Worm (Caenorhabditis elegans) whole organism, young adult: Measurements from ENCODE around the gene R10E9.2.
A peak's percentile ranks its signal among the peaks of the same experiment; 100 is the strongest.

Experiments
- B0035.1 ChIP-seq: sonication (generic microtip); optimal IDR thresholded peaks from 2 replicates; lab custom pipeline; 2016; ENCODE audit warnings: missing genetic modification characterization, mild to moderate bottlenecking, missing compliant biosample characterization, missing genotype, missing genetic modification reagents
- C17E4.6 ChIP-seq: fragments of 200-800 bp; sonication (Bioruptor generic); IDR thresholded peaks from 2 replicates; pipeline ENCODE4 v1.3.6; 2022; ENCODE audit warnings: missing genetic modification reagents, missing genetic modification characterization, missing compliant biosample characterization
- D2030.7 ChIP-seq: fragments of 200-800 bp; sonication (Bioruptor generic); IDR thresholded peaks from 2 replicates; pipeline ENCODE4 v1.3.6; 2022; ENCODE audit warnings: missing genetic modification reagents, missing genetic modification characterization, missing compliant biosample characterization
- F33H1.4 ChIP-seq: fragments of 200-800 bp; sonication (Bioruptor generic); IDR thresholded peaks from 2 replicates; pipeline ENCODE4 v1.3.6; 2022; ENCODE audit warnings: missing genetic modification reagents, missing genetic modification characterization, missing compliant biosample characterization
- F37B4.10 ChIP-seq: fragments of 200-800 bp; sonication (Bioruptor generic); IDR thresholded peaks from 2 replicates; pipeline ENCODE4 v1.3.6; 2022; ENCODE audit warnings: missing genetic modification characterization, missing compliant biosample characterization
- F39B2.1 ChIP-seq: fragments of 200-800 bp; sonication (Bioruptor generic); IDR thresholded peaks from 2 replicates; pipeline ENCODE4 v1.3.6; 2022; ENCODE audit warnings: missing genetic modification reagents, missing genetic modification characterization, missing compliant biosample characterization
- F49E8.2 ChIP-seq: sonication (generic microtip); optimal IDR thresholded peaks from 3 replicates; lab custom pipeline; 2017; ENCODE audit warnings: missing genetic modification characterization, mild to moderate bottlenecking, missing compliant biosample characterization, antibody characterized with exemption, moderate library complexity; ENCODE audit not compliant: insufficient read depth
- F52B5.7 ChIP-seq: sonication (generic microtip); optimal IDR thresholded peaks from 2 replicates; lab custom pipeline; 2016; ENCODE audit warnings: mild to moderate bottlenecking, missing genetic modification characterization, missing compliant biosample characterization
- F55B11.4 ChIP-seq: sonication (generic microtip); optimal IDR thresholded peaks from 2 replicates; lab custom pipeline; 2016; ENCODE audit warnings: missing compliant biosample characterization, missing genetic modification characterization, borderline replicate concordance; ENCODE audit not compliant: insufficient read depth
- K11D2.4 ChIP-seq: fragments of 200-800 bp; sonication (Bioruptor generic); IDR thresholded peaks from 2 replicates; pipeline ENCODE4 v1.3.6; 2022; ENCODE audit warnings: missing genetic modification reagents, missing genetic modification characterization, missing compliant biosample characterization
- T26A5.8 ChIP-seq: sonication (generic microtip); optimal IDR thresholded peaks from 2 replicates; lab custom pipeline; 2016; ENCODE audit warnings: missing genetic modification characterization, missing compliant biosample characterization
- Y53F4B.3 ChIP-seq: fragments of 200-800 bp; sonication (Bioruptor generic); IDR thresholded peaks from 2 replicates; pipeline ENCODE4 v1.3.6; 2022; ENCODE audit warnings: missing genetic modification reagents, missing genetic modification characterization, missing compliant biosample characterization
- ZK185.1 ChIP-seq: sonication (generic microtip); optimal IDR thresholded peaks from 2 replicates; lab custom pipeline; 2016; ENCODE audit warnings: mild to moderate bottlenecking, missing genetic modification characterization, missing compliant biosample characterization; ENCODE audit not compliant: poor library complexity, severe bottlenecking
- aptf-2 ChIP-seq: fragments of 200-800 bp; sonication (Bioruptor generic); conservative IDR thresholded peaks from 2 replicates; pipeline ENCODE4 v1.3.6; 2022; ENCODE audit warnings: missing genetic modification reagents, missing genetic modification characterization, missing compliant biosample characterization
- athp-1 ChIP-seq: sonication (generic microtip); optimal IDR thresholded peaks from 2 replicates; lab custom pipeline; 2017; ENCODE audit warnings: mild to moderate bottlenecking, missing genetic modification characterization, missing compliant biosample characterization
- attf-3 ChIP-seq: fragments of 200-800 bp; sonication (Bioruptor generic); conservative IDR thresholded peaks from 2 replicates; pipeline ENCODE4 v1.3.6; 2022; ENCODE audit warnings: missing genetic modification reagents, missing genetic modification characterization, missing compliant biosample characterization
- attf-6 ChIP-seq: fragments of 200-800 bp; sonication (Bioruptor generic); IDR thresholded peaks from 2 replicates; pipeline ENCODE4 v1.3.6; 2022; ENCODE audit warnings: missing genetic modification reagents, missing genetic modification characterization, missing compliant biosample characterization
- bed-1 ChIP-seq: fragments of 200-800 bp; sonication (Bioruptor generic); IDR thresholded peaks from 2 replicates; pipeline ENCODE4 v1.3.6; 2022; ENCODE audit warnings: missing genetic modification reagents, missing genetic modification characterization, missing compliant biosample characterization
- cebp-1 ChIP-seq, 2 experiments: fragments of 200-800 bp in 1 of 2; sonication (Bioruptor generic) in 1 of 2; sonication (generic microtip) in 1 of 2; IDR thresholded peaks in 1 of 2; optimal IDR thresholded peaks in 1 of 2; 2 replicates each; pipeline versions ENCODE4 v1.3.6 to Lab custom; 2017 to 2022; ENCODE audit warnings: missing compliant biosample characterization in 2 of 2, missing genetic modification characterization in 2 of 2, mild to moderate bottlenecking in 1 of 2, missing genetic modification reagents in 1 of 2, moderate library complexity in 1 of 2
- ceh-100 ChIP-seq: fragments of 200-800 bp; sonication (Bioruptor generic); IDR thresholded peaks from 2 replicates; pipeline ENCODE4 v1.3.6; 2022; ENCODE audit warnings: missing genetic modification reagents, missing genetic modification characterization, missing compliant biosample characterization
- ceh-27 ChIP-seq: fragments of 200-800 bp; sonication (Bioruptor generic); optimal IDR thresholded peaks from 2 replicates; lab custom pipeline; 2018; ENCODE audit warnings: mild to moderate bottlenecking, missing genetic modification characterization, moderate library complexity, missing compliant biosample characterization
- ceh-58 ChIP-seq: fragments of 200-800 bp; sonication (Bioruptor generic); IDR thresholded peaks from 2 replicates; pipeline ENCODE4 v1.3.6; 2022; ENCODE audit warnings: missing genetic modification characterization, missing compliant biosample characterization
- ceh-79 ChIP-seq: sonication (generic microtip); optimal IDR thresholded peaks from 2 replicates; lab custom pipeline; 2017; ENCODE audit warnings: mild to moderate bottlenecking, missing genetic modification characterization, missing compliant biosample characterization
- die-1 ChIP-seq: sonication (generic microtip); optimal IDR thresholded peaks from 2 replicates; lab custom pipeline; 2016; ENCODE audit warnings: missing genotype, mild to moderate bottlenecking, missing genetic modification characterization, missing compliant biosample characterization
- dpff-1 ChIP-seq: sonication (generic microtip); optimal IDR thresholded peaks from 2 replicates; lab custom pipeline; 2017; ENCODE audit warnings: mild to moderate bottlenecking, missing genetic modification characterization, missing compliant biosample characterization
- egrh-3 ChIP-seq: fragments of 200-800 bp; sonication (Bioruptor generic); IDR thresholded peaks from 2 replicates; pipeline ENCODE4 v1.3.6; 2022; ENCODE audit warnings: missing genetic modification reagents, missing genetic modification characterization, missing compliant biosample characterization
- gei-17 ChIP-seq: fragments of 200-800 bp; sonication (Bioruptor generic); optimal IDR thresholded peaks from 2 replicates; lab custom pipeline; 2018; ENCODE audit warnings: mild to moderate bottlenecking, missing genetic modification characterization, missing compliant biosample characterization
- him-1 ChIP-seq: sonication (generic microtip); optimal IDR thresholded peaks from 2 replicates; lab custom pipeline; 2016; ENCODE audit warnings: missing genotype, missing genetic modification reagents, missing genetic modification characterization, missing compliant biosample characterization
- hmg-1.2 ChIP-seq: fragments of 200-800 bp; sonication (Bioruptor generic); IDR thresholded peaks from 2 replicates; pipeline ENCODE4 v1.3.6; 2022; ENCODE audit warnings: missing genetic modification reagents, missing genetic modification characterization, missing compliant biosample characterization
- hrde-1 ChIP-seq: sonication (generic microtip); optimal IDR thresholded peaks from 2 replicates; lab custom pipeline; 2016; ENCODE audit warnings: missing genetic modification characterization, mild to moderate bottlenecking, missing compliant biosample characterization, moderate library complexity, missing genotype, missing genetic modification reagents, borderline replicate concordance
- let-607 ChIP-seq, 2 experiments: fragments of 200-800 bp in 1 of 2; sonication (Bioruptor generic) in 1 of 2; sonication (generic microtip) in 1 of 2; optimal IDR thresholded peaks; 2 replicates each; lab custom pipeline; 2016 to 2018; ENCODE audit warnings: mild to moderate bottlenecking in 2 of 2, missing compliant biosample characterization in 2 of 2, missing genetic modification characterization in 2 of 2, moderate library complexity in 2 of 2, missing genotype in 1 of 2
- lin-40 ChIP-seq: sonication (generic microtip); optimal IDR thresholded peaks from 2 replicates; lab custom pipeline; 2016; ENCODE audit warnings: missing genetic modification characterization, mild to moderate bottlenecking, missing compliant biosample characterization, missing genotype, missing genetic modification reagents
- lir-1 ChIP-seq: fragments of 200-800 bp; sonication (Bioruptor generic); conservative IDR thresholded peaks from 2 replicates; pipeline ENCODE4 v1.3.6; 2022; ENCODE audit warnings: missing genetic modification reagents, missing genetic modification characterization, missing compliant biosample characterization
- lsl-1 ChIP-seq: fragments of 200-800 bp; sonication (Bioruptor generic); optimal IDR thresholded peaks from 2 replicates; lab custom pipeline; 2018; ENCODE audit warnings: mild to moderate bottlenecking, missing genetic modification characterization, moderate library complexity, missing compliant biosample characterization
- lsy-27 ChIP-seq: sonication (generic microtip); optimal IDR thresholded peaks from 2 replicates; lab custom pipeline; 2017; ENCODE audit warnings: missing genetic modification characterization, mild to moderate bottlenecking, missing compliant biosample characterization, antibody characterized with exemption, missing genotype, borderline replicate concordance; ENCODE audit not compliant: insufficient read depth
- madf-10 ChIP-seq: sonication (generic microtip); optimal IDR thresholded peaks from 2 replicates; lab custom pipeline; 2016; ENCODE audit warnings: mild to moderate bottlenecking, missing genetic modification characterization, missing compliant biosample characterization
- nhr-80 ChIP-seq: sonication (generic microtip); optimal IDR thresholded peaks from 2 replicates; lab custom pipeline; 2016; ENCODE audit warnings: missing genetic modification characterization, missing compliant biosample characterization
- nhr-90 ChIP-seq: sonication (generic microtip); optimal IDR thresholded peaks from 2 replicates; lab custom pipeline; 2016; ENCODE audit warnings: missing genotype, mild to moderate bottlenecking, missing genetic modification characterization, missing compliant biosample characterization
- rpc-1 ChIP-seq, 2 experiments: fragments of 150-350 bp in 1 of 2; sonication (generic microtip) in 1 of 2; optimal IDR thresholded peaks; 2 replicates each; lab custom pipeline; 2014 to 2018; ENCODE audit warnings: missing biosample characterization in 1 of 2, missing genetic modification characterization in 1 of 2, missing genetic modification reagents in 1 of 2, missing genotype in 1 of 2
- snpc-1.3 ChIP-seq: sonication (generic microtip); optimal IDR thresholded peaks from 2 replicates; lab custom pipeline; 2017; ENCODE audit warnings: missing genetic modification characterization, mild to moderate bottlenecking, missing compliant biosample characterization, antibody characterized with exemption, moderate library complexity, missing genotype, missing genetic modification reagents; ENCODE audit not compliant: insufficient read depth
- snpc-3.4 ChIP-seq: sonication (generic microtip); optimal IDR thresholded peaks from 2 replicates; lab custom pipeline; 2017; ENCODE audit warnings: missing genetic modification characterization, mild to moderate bottlenecking, missing compliant biosample characterization, antibody characterized with exemption, moderate library complexity, missing genotype, missing genetic modification reagents
- sptf-2 ChIP-seq: fragments of 200-800 bp; sonication (Bioruptor generic); optimal IDR thresholded peaks from 2 replicates; lab custom pipeline; 2018; ENCODE audit warnings: mild to moderate bottlenecking, missing genetic modification characterization, missing compliant biosample characterization
- tlf-1 ChIP-seq: fragments of 200-800 bp; sonication (Bioruptor generic); optimal IDR thresholded peaks from 2 replicates; lab custom pipeline; 2018; ENCODE audit warnings: mild to moderate bottlenecking, missing genetic modification characterization, missing compliant biosample characterization
- unc-130 ChIP-seq: sonication (generic microtip); optimal IDR thresholded peaks from 2 replicates; lab custom pipeline; 2016; ENCODE audit warnings: missing genetic modification reagents, missing genetic modification characterization, missing compliant biosample characterization
- unc-62 ChIP-seq: fragments of 150-350 bp; optimal IDR thresholded peaks from 2 replicates; lab custom pipeline; 2014; ENCODE audit warnings: missing biosample characterization, missing genetic modification reagents, missing genetic modification characterization
- zfh-2 ChIP-seq: fragments of 200-800 bp; sonication (Bioruptor generic); conservative IDR thresholded peaks from 2 replicates; pipeline ENCODE4 v1.3.6; 2022; ENCODE audit warnings: missing genetic modification reagents, missing genetic modification characterization, missing compliant biosample characterization
- zim-3 ChIP-seq: sonication (generic microtip); optimal IDR thresholded peaks from 2 replicates; lab custom pipeline; 2017; ENCODE audit warnings: mild to moderate bottlenecking, missing genetic modification characterization, moderate library complexity, missing compliant biosample characterization

R10E9.2 gene

DNA sequence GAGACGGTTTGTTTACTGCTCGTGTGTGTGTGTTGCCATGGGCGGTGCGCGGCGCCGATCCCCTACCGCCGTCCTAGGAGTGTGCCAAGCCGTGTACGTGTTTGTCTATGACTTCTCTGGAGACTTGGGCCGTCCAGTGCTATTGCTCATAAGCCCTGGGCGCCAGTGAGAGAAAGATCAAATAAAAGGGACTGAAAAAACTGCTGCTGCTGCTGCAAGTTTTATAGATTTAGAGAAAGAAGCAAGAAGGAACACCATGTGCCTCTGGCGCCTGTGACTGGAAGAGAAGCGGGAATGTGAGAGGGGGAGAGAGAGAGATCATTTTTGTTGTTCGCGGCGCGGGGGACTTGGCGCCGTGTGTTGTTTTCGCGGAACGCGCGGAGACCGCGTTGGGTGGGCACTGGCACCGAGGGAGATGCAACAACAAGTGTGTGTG is 19.9 kb upstream of the R10E9.2 start (continued):
- no peak for TF ChIP-seq let-607 (tag; optimal IDR thresholded peaks at IDR 0.05; lab: Kevin White, UChicago)
- TF ChIP-seq unc-130 (GFP tag; lab: Kevin White, UChicago), result no peak
- TF ChIP-seq aptf-2, result no peak
- no peak for TF ChIP-seq attf-3 (GFP tag; lab: Robert Waterston, UW)
- TF ChIP-seq zfh-2 (GFP tag; lab: Robert Waterston, UW), result peak; percentile 95
- no peak for TF ChIP-seq F39B2.1
- TF ChIP-seq lir-1, result no peak
- TF ChIP-seq F52B5.7, result peak; percentile 19
- peak; percentile 50; the same call in 1 of the 2 replicates for TF ChIP-seq egrh-3 (GFP tag; lab: Robert Waterston, UW)
- TF ChIP-seq ceh-58 (GFP tag; lab: Robert Waterston, UW), result no peak
- no peak for TF ChIP-seq lsy-27
- TF ChIP-seq F49E8.2 (tag; lab: Kevin White, UChicago), result no peak
- no peak for TF ChIP-seq cebp-1 (GFP tag; IDR thresholded peaks at IDR 0.05; lab: Robert Waterston, UW)
- peak; percentile 30 for TF ChIP-seq cebp-1 (tag; optimal IDR thresholded peaks at IDR 0.05; lab: Kevin White, UChicago)
- TF ChIP-seq C17E4.6, result no peak
- TF ChIP-seq sptf-2 (GFP tag; lab: Kevin White, UChicago), result no peak
- TF ChIP-seq attf-6 (GFP tag; lab: Robert Waterston, UW), result no peak
- no peak for TF ChIP-seq madf-10 (tag; lab: Kevin White, UChicago)
- no peak for TF ChIP-seq F55B11.4 (tag; lab: Kevin White, UChicago)
- TF ChIP-seq K11D2.4 (GFP tag; lab: Robert Waterston, UW), result no peak
- TF ChIP-seq F37B4.10 (GFP tag; lab: Robert Waterston, UW), result no peak
- TF ChIP-seq snpc-1.3 (tag; lab: Kevin White, UChicago), result no peak
- no peak for TF ChIP-seq nhr-90 (tag; lab: Kevin White, UChicago)
- TF ChIP-seq D2030.7, result no peak
- TF ChIP-seq Y53F4B.3 (GFP tag; lab: Robert Waterston, UW), result no peak
- no peak for TF ChIP-seq ceh-100 (GFP tag; lab: Robert Waterston, UW)
- TF ChIP-seq B0035.1 (tag; lab: Kevin White, UChicago), result no peak
- no peak for TF ChIP-seq lsl-1 (GFP tag; lab: Kevin White, UChicago)
- TF ChIP-seq snpc-3.4, result no peak
- TF ChIP-seq T26A5.8 (tag; lab: Kevin White, UChicago), result no peak
- no peak for TF ChIP-seq lin-40
- no peak for TF ChIP-seq unc-62 (GFP tag; lab: Kevin White, UChicago)
- no peak for TF ChIP-seq nhr-80 (tag; lab: Kevin White, UChicago)
- TF ChIP-seq ceh-27, result no peak
- TF ChIP-seq him-1 (tag; lab: Kevin White, UChicago), result no peak
- no peak for TF ChIP-seq gei-17 (GFP tag; lab: Kevin White, UChicago)
- TF ChIP-seq athp-1 (tag; lab: Kevin White, UChicago), result no peak
- no peak for TF ChIP-seq tlf-1
- no peak for TF ChIP-seq F33H1.4 (GFP tag; lab: Robert Waterston, UW)
- TF ChIP-seq hmg-1.2 (GFP tag; lab: Robert Waterston, UW), result peak; percentile 32; the same call in 1 of the 2 replicates
- no peak for TF ChIP-seq bed-1 (GFP tag; lab: Robert Waterston, UW)
- no peak for TF ChIP-seq zim-3 (tag; lab: Kevin White, UChicago)
- TF ChIP-seq rpc-1 (optimal IDR thresholded peaks at IDR 0.05; lab: Kevin White, UChicago), result no peak
- TF ChIP-seq rpc-1 (tag; optimal IDR thresholded peaks at IDR 0.05; lab: Kevin White, UChicago), result no peak
- no peak for TF ChIP-seq hrde-1 (tag; lab: Kevin White, UChicago)
- TF ChIP-seq ZK185.1 (tag; lab: Kevin White, UChicago), result no peak
- TF ChIP-seq ceh-79 (tag; lab: Kevin White, UChicago), result no peak
- TF ChIP-seq die-1 (tag; lab: Kevin White, UChicago), result no peak
- no peak for TF ChIP-seq dpff-1
